Comparison of ENCODE assay signal across 2 fruit fly cellular contexts in genomic region chr3R:3790269-3790650, dm6.
A peak's percentile ranks its signal among the peaks of the same experiment; 100 is the strongest.
TF ChIP-seq lines count a peak whose summit lies in the region.
"Not testable (repeated sequence)": the region's sequence is repeated elsewhere in the genome, so short reads cannot be mapped to it uniquely, and the experiment has no call there.

No protein-coding gene starts in this region.

- TF ChIP-seq CTCF in whole organism, embryonic (GFP tag; optimal IDR thresholded peaks at IDR 0.05; lab: Kevin White, UChicago), result not testable (repeated sequence)

TF ChIP-seq in whole organism, embryonic, 481 proteins besides CTCF, POLR2A, EP300 and RAD21:
- peak; percentile 64 for TF ChIP-seq CG8388 (GFP tag; optimal IDR thresholded peaks at IDR 0.05; lab: Kevin White, UChicago)
- peak; percentile 91 for TF ChIP-seq ssp (GFP tag; IDR thresholded peaks at IDR 0.05; lab: Robert Waterston, UW)
- peak; percentile 65 for TF ChIP-seq nerfin-1 (tag; optimal IDR thresholded peaks at IDR 0.05; lab: Kevin White, UChicago)
- TF ChIP-seq CG17802 (tag; optimal IDR thresholded peaks at IDR 0.05; lab: Kevin White, UChicago), result peak; percentile 7
- peak; percentile 17 for TF ChIP-seq MESR4 (GFP tag; optimal IDR thresholded peaks at IDR 0.05; lab: Kevin White, UChicago)
- 0 out of 3 replicates have a peak, but pooled peaks have one; percentile 7 for TF ChIP-seq row (GFP tag; IDR thresholded peaks at IDR 0.05; lab: Robert Waterston, UW)
- TF ChIP-seq CG7357 (GFP tag; IDR thresholded peaks at IDR 0.05; lab: Robert Waterston, UW), result peak; percentile 68; the same call in 2 of the 3 replicates
- peak; percentile 90 for TF ChIP-seq CG1024 (GFP tag; IDR thresholded peaks at IDR 0.05; lab: Robert Waterston, UW)

TF ChIP-seq in whole organism, prepupa, 60 proteins besides CTCF, POLR2A, EP300 and RAD21:
- TF ChIP-seq svp (GFP tag; lab: Kevin White, UChicago), result peak; percentile 54
